Fruit fly (Drosophila melanogaster) whole organism, embryonic: ENCODE measurements around the gene nst.

Experiments used
- Asciz ChIP-seq: fragments of 200-800 bp; sonication (Bioruptor generic); optimal IDR thresholded peaks from 2 replicates; lab custom pipeline; 2017; ENCODE audit warnings: missing biosample characterization, mild to moderate bottlenecking, missing genetic modification characterization, missing genetic modification reagents
- CG12391 ChIP-seq: fragments of 200-800 bp; sonication (Bioruptor generic); optimal IDR thresholded peaks from 3 replicates; lab custom pipeline; 2018; ENCODE audit warnings: missing biosample characterization, mild to moderate bottlenecking, missing genetic modification characterization, moderate library complexity
- CG12659 ChIP-seq: fragments of 200-800 bp; sonication (Bioruptor generic); optimal IDR thresholded peaks from 3 replicates; lab custom pipeline; 2017; ENCODE audit warnings: mild to moderate bottlenecking, missing biosample characterization, missing genetic modification reagents, missing genetic modification characterization
- CG12744 ChIP-seq: fragments of 200-800 bp; sonication (Bioruptor generic); optimal IDR thresholded peaks from 2 replicates; lab custom pipeline; 2016; ENCODE audit warnings: missing biosample characterization, missing genetic modification characterization
- CG14965 ChIP-seq: fragments of 200-800 bp; sonication (Bioruptor generic); optimal IDR thresholded peaks from 2 replicates; lab custom pipeline; 2016; ENCODE audit warnings: missing biosample characterization, missing genetic modification characterization, borderline replicate concordance
- CG15601 ChIP-seq: fragments of 200-800 bp; sonication (Bioruptor generic); optimal IDR thresholded peaks from 3 replicates; lab custom pipeline; 2019; ENCODE audit warnings: missing biosample characterization, mild to moderate bottlenecking, missing genetic modification characterization, moderate library complexity
- CG16779 ChIP-seq: fragments of 200-800 bp; sonication (Bioruptor generic); IDR thresholded peaks from 2 replicates; pipeline ENCODE4 v1.3.6; 2022; ENCODE audit warnings: missing biosample characterization, missing genetic modification characterization
- CG3163 ChIP-seq: fragments of 200-800 bp; sonication (Bioruptor generic); optimal IDR thresholded peaks from 3 replicates; lab custom pipeline; 2016; ENCODE audit warnings: missing biosample characterization, missing genetic modification characterization
- CG32532 ChIP-seq: fragments of 200-800 bp; sonication (Bioruptor generic); IDR thresholded peaks from 2 replicates; pipeline ENCODE4 v1.3.6; 2022; ENCODE audit warnings: missing biosample characterization, missing genetic modification characterization
- CG33557 ChIP-seq: fragments of 200-800 bp; sonication (Bioruptor generic); optimal IDR thresholded peaks from 2 replicates; lab custom pipeline; 2019; ENCODE audit warnings: missing biosample characterization, mild to moderate bottlenecking, missing genetic modification characterization, moderate library complexity
- CG3995 ChIP-seq: fragments of 200-800 bp; sonication (Bioruptor generic); optimal IDR thresholded peaks from 3 replicates; lab custom pipeline; 2016; ENCODE audit warnings: missing biosample characterization, missing genetic modification characterization
- CG42726 ChIP-seq: fragments of 200-800 bp; sonication (Bioruptor generic); IDR thresholded peaks from 2 replicates; pipeline ENCODE4 v1.3.6; 2022; ENCODE audit warnings: missing biosample characterization, missing genetic modification characterization; ENCODE audit not compliant: partially characterized antibody
- CG5245 ChIP-seq: fragments of 200-800 bp; sonication (Bioruptor generic); optimal IDR thresholded peaks from 3 replicates; lab custom pipeline; 2016; ENCODE audit warnings: missing biosample characterization, missing genetic modification characterization
- CG6175 ChIP-seq: fragments of 200-800 bp; sonication (Bioruptor generic); IDR thresholded peaks from 3 replicates; pipeline ENCODE4 v1.3.6; 2022; ENCODE audit warnings: missing biosample characterization, missing genetic modification characterization
- CG6272 ChIP-seq: fragments of 200-800 bp; sonication (Bioruptor generic); IDR thresholded peaks from 2 replicates; pipeline ENCODE4 v1.3.6; 2022; ENCODE audit warnings: missing biosample characterization, missing genetic modification characterization
- D19B ChIP-seq: fragments of 200-800 bp; sonication (Bioruptor generic); optimal IDR thresholded peaks from 2 replicates; lab custom pipeline; 2017; ENCODE audit warnings: missing biosample characterization, mild to moderate bottlenecking, missing genetic modification characterization
- Ets97D ChIP-seq: fragments of 200-800 bp; sonication (Bioruptor generic); optimal IDR thresholded peaks from 3 replicates; lab custom pipeline; 2016; ENCODE audit warnings: missing biosample characterization, missing genetic modification characterization
- Fer3 ChIP-seq: fragments of 200-800 bp; sonication (Bioruptor generic); optimal IDR thresholded peaks from 2 replicates; lab custom pipeline; 2018; ENCODE audit warnings: missing biosample characterization, mild to moderate bottlenecking, missing genetic modification characterization, moderate library complexity
- Gsc ChIP-seq: fragments of 200-800 bp; sonication (Bioruptor generic); IDR thresholded peaks from 2 replicates; pipeline ENCODE4 v1.3.6; 2022; ENCODE audit warnings: missing biosample characterization, missing genetic modification characterization
- Hsf ChIP-seq: fragments of 200-800 bp; sonication (Bioruptor generic); optimal IDR thresholded peaks from 3 replicates; lab custom pipeline; 2016; ENCODE audit warnings: missing biosample characterization, missing genetic modification characterization
- Max ChIP-seq: fragments of 200-800 bp; sonication (Bioruptor generic); optimal IDR thresholded peaks from 2 replicates; lab custom pipeline; 2016; ENCODE audit warnings: missing biosample characterization, mild to moderate bottlenecking, missing genetic modification characterization
- NC2β ChIP-seq: fragments of 200-800 bp; sonication (Bioruptor generic); optimal IDR thresholded peaks from 2 replicates; lab custom pipeline; 2016; ENCODE audit warnings: missing biosample characterization, missing genetic modification characterization
- Opbp ChIP-seq: fragments of 200-800 bp; sonication (Bioruptor generic); IDR thresholded peaks from 3 replicates; pipeline ENCODE4 v1.3.6; 2022; ENCODE audit warnings: missing biosample characterization, missing genetic modification characterization; ENCODE audit not compliant: partially characterized antibody
- Optix ChIP-seq: fragments of 200-800 bp; sonication (Bioruptor generic); IDR thresholded peaks from 3 replicates; pipeline ENCODE4 v1.3.6; 2022; ENCODE audit warnings: missing biosample characterization, missing genetic modification characterization
- Ssrp ChIP-seq: fragments of 200-800 bp; sonication (Bioruptor generic); optimal IDR thresholded peaks from 2 replicates; lab custom pipeline; 2018; ENCODE audit warnings: missing biosample characterization, mild to moderate bottlenecking, missing genetic modification characterization, moderate library complexity
- Stat92E ChIP-seq, 3 experiments: fragments of >200 bp in 2 of 3; fragments of 200-800 bp in 1 of 3; sonication (Bioruptor generic) in 1 of 3; optimal IDR thresholded peaks; 2 replicates each; lab custom pipeline; 2017 to 2019; ENCODE audit warnings: missing biosample characterization in 3 of 3, missing genetic modification characterization in 3 of 3, mild to moderate bottlenecking in 1 of 3, moderate library complexity in 1 of 3
- TFAM ChIP-seq: fragments of 200-800 bp; sonication (Bioruptor generic); optimal IDR thresholded peaks from 2 replicates; lab custom pipeline; 2017; ENCODE audit warnings: missing biosample characterization, missing genetic modification characterization, inconsistent platforms
- Xrp1 ChIP-seq: fragments of 200-800 bp; sonication (Bioruptor generic); IDR thresholded peaks from 2 replicates; pipeline ENCODE4 v1.3.6; 2022; ENCODE audit warnings: missing biosample characterization, missing genetic modification characterization
- cg ChIP-seq: fragments of 200-800 bp; sonication (Bioruptor generic); optimal IDR thresholded peaks from 3 replicates; lab custom pipeline; 2019; ENCODE audit warnings: missing biosample characterization, mild to moderate bottlenecking, missing genetic modification characterization, moderate library complexity
- crc ChIP-seq: fragments of 200-800 bp; sonication (Bioruptor generic); optimal IDR thresholded peaks from 2 replicates; lab custom pipeline; 2016; ENCODE audit warnings: missing biosample characterization, missing genetic modification characterization
- crp ChIP-seq, 2 experiments: fragments of 200-800 bp; sonication (Bioruptor generic); optimal IDR thresholded peaks; 2 replicates in 1 of 2; 3 replicates in 1 of 2; lab custom pipeline; 2017; ENCODE audit warnings: missing biosample characterization in 2 of 2, missing genetic modification characterization in 2 of 2, mild to moderate bottlenecking in 1 of 2, moderate library complexity in 1 of 2
- dan ChIP-seq: fragments of 200-800 bp; sonication (Bioruptor generic); IDR thresholded peaks from 2 replicates; pipeline ENCODE4 v1.3.6; 2022; ENCODE audit warnings: missing biosample characterization, missing genetic modification characterization
- gcm2 ChIP-seq: fragments of 200-800 bp; sonication (Bioruptor generic); optimal IDR thresholded peaks from 2 replicates; lab custom pipeline; 2016; ENCODE audit warnings: missing biosample characterization, missing genetic modification characterization
- grn ChIP-seq: fragments of 200-800 bp; sonication (Bioruptor generic); optimal IDR thresholded peaks from 3 replicates; lab custom pipeline; 2017; ENCODE audit warnings: missing biosample characterization, missing genetic modification characterization
- lov ChIP-seq, 2 experiments: fragments of 200-800 bp in 1 of 2; fragments of >200 bp in 1 of 2; sonication (Bioruptor generic) in 1 of 2; IDR thresholded peaks in 1 of 2; optimal IDR thresholded peaks in 1 of 2; 2 replicates in 1 of 2; 3 replicates in 1 of 2; pipeline versions ENCODE4 v1.3.6 to Lab custom; 2017 to 2022; ENCODE audit warnings: missing biosample characterization in 1 of 2, missing genetic modification characterization in 1 of 2
- mam ChIP-seq: fragments of 200-800 bp; sonication (Bioruptor generic); optimal IDR thresholded peaks from 3 replicates; lab custom pipeline; 2016; ENCODE audit warnings: missing biosample characterization, missing genetic modification characterization
- phol ChIP-seq: fragments of 200-800 bp; sonication (Bioruptor generic); optimal IDR thresholded peaks from 3 replicates; lab custom pipeline; 2018; ENCODE audit warnings: missing biosample characterization, mild to moderate bottlenecking, missing genetic modification characterization, moderate library complexity
- pros ChIP-seq: fragments of 200-800 bp; sonication (Bioruptor generic); optimal IDR thresholded peaks from 3 replicates; lab custom pipeline; 2019; ENCODE audit warnings: missing biosample characterization, mild to moderate bottlenecking, missing genetic modification characterization, moderate library complexity
- ranshi ChIP-seq: fragments of 200-800 bp; sonication (Bioruptor generic); IDR thresholded peaks from 2 replicates; pipeline ENCODE4 v1.3.6; 2022; ENCODE audit warnings: missing biosample characterization, missing genetic modification characterization
- salm ChIP-seq: fragments of 200-800 bp; sonication (Bioruptor generic); optimal IDR thresholded peaks from 2 replicates; lab custom pipeline; 2018; ENCODE audit warnings: missing biosample characterization, mild to moderate bottlenecking, missing genetic modification characterization
- sc ChIP-seq, 3 experiments: fragments of >200 bp in 2 of 3; fragments of 200-800 bp in 1 of 3; sonication (Bioruptor generic) in 1 of 3; optimal IDR thresholded peaks; 2 replicates in 2 of 3; 3 replicates in 1 of 3; lab custom pipeline; 2017; ENCODE audit warnings: mild to moderate bottlenecking in 1 of 3, missing biosample characterization in 1 of 3, missing genetic modification characterization in 1 of 3, missing genetic modification reagents in 1 of 3
- sd ChIP-seq: fragments of 200-800 bp; sonication (Bioruptor generic); optimal IDR thresholded peaks from 3 replicates; lab custom pipeline; 2018; ENCODE audit warnings: missing biosample characterization, mild to moderate bottlenecking, missing genetic modification characterization, moderate library complexity
- shn ChIP-seq: fragments of 200-800 bp; sonication (Bioruptor generic); optimal IDR thresholded peaks from 3 replicates; lab custom pipeline; 2016; ENCODE audit warnings: missing biosample characterization, missing genetic modification characterization
- trem ChIP-seq: fragments of 200-800 bp; optimal IDR thresholded peaks from 3 replicates; lab custom pipeline; 2019; ENCODE audit warnings: missing biosample characterization, mild to moderate bottlenecking, missing genetic modification characterization, moderate library complexity
- ttk ChIP-seq: fragments of 200-800 bp; sonication (Bioruptor generic); IDR thresholded peaks from 2 replicates; pipeline ENCODE4 v2.1.2; 2022; ENCODE audit warnings: missing biosample characterization, missing genetic modification characterization
- usp ChIP-seq: fragments of >200 bp; optimal IDR thresholded peaks from 2 replicates; lab custom pipeline; 2017; ENCODE audit warnings: missing biosample characterization, missing genetic modification characterization
- vvl ChIP-seq: fragments of 200-800 bp; sonication (Bioruptor generic); IDR thresholded peaks from 2 replicates; pipeline ENCODE4 v1.3.6; 2022; ENCODE audit warnings: missing biosample characterization, missing genetic modification characterization
- wek ChIP-seq: fragments of 200-800 bp; sonication (Bioruptor generic); optimal IDR thresholded peaks from 3 replicates; lab custom pipeline; 2018; ENCODE audit warnings: missing biosample characterization, mild to moderate bottlenecking, missing genetic modification characterization, moderate library complexity
- yki ChIP-seq: fragments of >200 bp; optimal IDR thresholded peaks from 3 replicates; lab custom pipeline; 2018

The nst gene

DNA sequence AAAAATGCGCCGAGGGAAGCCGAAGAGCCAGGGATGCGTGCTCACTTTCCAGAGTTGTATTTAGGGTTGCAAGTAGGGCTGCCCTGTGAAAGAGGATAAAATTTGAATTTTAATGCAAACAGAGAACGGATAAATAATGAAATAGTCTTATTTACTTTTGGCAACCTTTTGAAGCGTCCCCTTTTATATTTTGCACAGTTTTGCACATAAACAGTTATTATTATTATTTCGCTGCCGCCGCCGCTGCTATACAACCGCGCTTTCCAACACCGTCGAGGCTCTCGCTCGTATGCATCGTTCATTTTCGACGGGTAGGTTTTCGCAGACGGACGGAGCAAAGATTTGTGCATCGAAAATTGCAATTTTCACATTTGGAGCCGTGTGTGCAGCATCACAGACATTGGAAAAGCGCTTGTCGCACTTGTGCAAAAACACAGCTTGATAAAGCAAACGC, 15.2 kb downstream of the nst start, which contains the start of the genes sti and tral (continued):
- TF ChIP-seq CG12659 (GFP tag; lab: Kevin White, UChicago) (peak; percentile 92), grn (GFP tag; lab: Kevin White, UChicago) (peak; percentile 40), CG32532 (peak; percentile 89), sc (optimal IDR thresholded peaks at IDR 0.05; lab: Kevin White, UChicago) (no peak), sc (GFP tag; optimal IDR thresholded peaks at IDR 0.05; lab: Kevin White, UChicago) (peak; percentile 56), yki (lab: Kevin White, UChicago) (no peak), dan (GFP tag; lab: Robert Waterston, UW) (no peak), CG14965 (GFP tag; lab: Kevin White, UChicago) (peak; percentile 31), Asciz (GFP tag; lab: Kevin White, UChicago) (peak; percentile 40), Optix (GFP tag; lab: Robert Waterston, UW) (peak; percentile 83; the same call in 2 of the 3 replicates), cg (GFP tag; lab: Kevin White, UChicago) (no peak), CG16779 (GFP tag; lab: Robert Waterston, UW) (0 out of 2 replicates have a peak, but pooled peaks have one; percentile 50), Gsc (GFP tag; lab: Robert Waterston, UW) (peak; percentile 48), mam (peak; percentile 97), Xrp1 (GFP tag; lab: Robert Waterston, UW) (peak; percentile 84), Max (GFP tag; lab: Kevin White, UChicago) (peak; percentile 88), NC2β (GFP tag; lab: Kevin White, UChicago) (peak; percentile 94), CG6272 (peak; percentile 87), Fer3 (tag; lab: Kevin White, UChicago) (peak; percentile 87), lov (optimal IDR thresholded peaks at IDR 0.05; lab: Kevin White, UChicago) (no peak), lov (GFP tag; IDR thresholded peaks at IDR 0.05; lab: Robert Waterston, UW) (peak; percentile 86; the same call in 2 of the 3 replicates), gcm2 (GFP tag; lab: Kevin White, UChicago) (peak; percentile 82), crp (GFP tag; optimal IDR thresholded peaks at IDR 0.05; lab: Kevin White, UChicago) (peak in 1 of 2 experiments; percentile 53), phol (tag; lab: Kevin White, UChicago) (peak; percentile 88), CG3163 (GFP tag; lab: Kevin White, UChicago) (peak; percentile 82), CG6175 (GFP tag; lab: Robert Waterston, UW) (peak; percentile 78), CG42726 (GFP tag; lab: Robert Waterston, UW) (no peak; the same call in 1 of the 2 replicates), usp (GFP tag; lab: Kevin White, UChicago) (no peak), Ets97D (peak; percentile 97), Opbp (GFP tag; lab: Robert Waterston, UW) (no peak), shn (GFP tag; lab: Kevin White, UChicago) (peak; percentile 92), TFAM (no peak), Hsf (GFP tag; lab: Kevin White, UChicago) (peak; percentile 95), CG3995 (GFP tag; lab: Kevin White, UChicago) (peak; percentile 66), Stat92E (GFP tag; optimal IDR thresholded peaks at IDR 0.05; lab: Kevin White, UChicago) (peak in 1 of 3 experiments; percentile 2), CG33557 (GFP tag; lab: Kevin White, UChicago) (peak; percentile 78), CG15601 (tag; lab: Kevin White, UChicago) (peak; percentile 76), ttk (GFP tag; lab: Robert Waterston, UW) (peak; percentile 84), CG12391 (tag; lab: Kevin White, UChicago) (peak; percentile 90), vvl (GFP tag; lab: Robert Waterston, UW) (peak; percentile 92), pros (GFP tag; lab: Kevin White, UChicago) (peak; percentile 19), CG5245 (GFP tag; lab: Kevin White, UChicago) (peak; percentile 86), wek (GFP tag; lab: Kevin White, UChicago) (peak; percentile 1), Ssrp (tag; lab: Kevin White, UChicago) (peak; percentile 78), crc (GFP tag; lab: Kevin White, UChicago) (peak; percentile 77), D19B (peak; percentile 76), salm (tag; lab: Kevin White, UChicago) (peak; percentile 53), CG12744 (GFP tag; lab: Kevin White, UChicago) (peak; percentile 90), trem (tag; lab: Kevin White, UChicago) (peak; percentile 97), sd (no peak), ranshi (GFP tag; lab: Robert Waterston, UW) (peak; percentile 86)
